Fruit fly (Drosophila melanogaster) whole organism, prepupa: ENCODE measurements around the gene CG42500.
A peak's percentile ranks its signal among the peaks of the same experiment; 100 is the strongest.

Experiments used
- Blimp-1 ChIP-seq: fragments of 200-800 bp; sonication (Bioruptor generic); optimal IDR thresholded peaks from 3 replicates; lab custom pipeline; 2017; ENCODE audit warnings: missing biosample characterization, missing genetic modification characterization, mild to moderate bottlenecking, moderate library complexity, missing genetic modification reagents
- CG10631 ChIP-seq: fragments of 200-800 bp; sonication (Bioruptor generic); optimal IDR thresholded peaks from 2 replicates; lab custom pipeline; 2016; ENCODE audit warnings: missing biosample characterization, missing genetic modification characterization
- CG10669 ChIP-seq: fragments of 200-800 bp; sonication (Bioruptor generic); optimal IDR thresholded peaks from 3 replicates; lab custom pipeline; 2018; ENCODE audit warnings: missing biosample characterization, mild to moderate bottlenecking, missing genetic modification characterization, moderate library complexity
- CG11294 ChIP-seq: fragments of 200-800 bp; sonication (Bioruptor generic); IDR thresholded peaks from 2 replicates; pipeline ENCODE4 v1.3.6; 2022; ENCODE audit warnings: missing biosample characterization, missing genetic modification characterization
- CG11762 ChIP-seq: fragments of 200-800 bp; sonication (Bioruptor generic); optimal IDR thresholded peaks from 3 replicates; lab custom pipeline; 2016; ENCODE audit warnings: missing biosample characterization, missing genetic modification characterization; ENCODE audit not compliant: insufficient read depth
- CG11902 ChIP-seq: fragments of 200-800 bp; sonication (Bioruptor generic); optimal IDR thresholded peaks from 3 replicates; lab custom pipeline; 2016; ENCODE audit warnings: missing biosample characterization, missing genetic modification characterization
- CG15336 ChIP-seq: fragments of 200-800 bp; sonication (Bioruptor generic); IDR thresholded peaks from 2 replicates; pipeline ENCODE4 v1.3.6; 2022; ENCODE audit warnings: missing biosample characterization, missing genetic modification characterization
- CG1621 ChIP-seq: fragments of 200-800 bp; sonication (Bioruptor generic); optimal IDR thresholded peaks from 3 replicates; lab custom pipeline; 2018; ENCODE audit warnings: missing biosample characterization, mild to moderate bottlenecking, missing genetic modification characterization
- CG16779 ChIP-seq: fragments of 200-800 bp; sonication (Bioruptor generic); optimal IDR thresholded peaks from 3 replicates; lab custom pipeline; 2017; ENCODE audit warnings: missing biosample characterization, mild to moderate bottlenecking, missing genetic modification characterization
- CG31627 ChIP-seq: fragments of 200-800 bp; sonication (Bioruptor generic); optimal IDR thresholded peaks from 3 replicates; lab custom pipeline; 2016; ENCODE audit warnings: missing biosample characterization, missing genetic modification characterization
- CG32006 ChIP-seq: fragments of 200-800 bp; sonication (Bioruptor generic); optimal IDR thresholded peaks from 3 replicates; lab custom pipeline; 2017; ENCODE audit warnings: missing biosample characterization, mild to moderate bottlenecking, missing genetic modification characterization
- CG3919 ChIP-seq: fragments of 200-800 bp; sonication (Bioruptor generic); optimal IDR thresholded peaks from 3 replicates; lab custom pipeline; 2016; ENCODE audit warnings: missing biosample characterization, missing genetic modification characterization
- CG4318 ChIP-seq: fragments of 200-800 bp; sonication (Bioruptor generic); optimal IDR thresholded peaks from 3 replicates; lab custom pipeline; 2017; ENCODE audit warnings: missing biosample characterization, mild to moderate bottlenecking, missing genetic modification characterization
- CG6163 ChIP-seq: fragments of 200-800 bp; sonication (Bioruptor generic); IDR thresholded peaks from 3 replicates; pipeline ENCODE4 v1.3.6; 2022; ENCODE audit warnings: missing biosample characterization, missing genetic modification characterization
- CG6276 ChIP-seq: fragments of 200-800 bp; sonication (Bioruptor generic); optimal IDR thresholded peaks from 2 replicates; lab custom pipeline; 2017; ENCODE audit warnings: missing biosample characterization, mild to moderate bottlenecking, missing genetic modification characterization
- CG6792 ChIP-seq: fragments of 200-800 bp; sonication (Bioruptor generic); optimal IDR thresholded peaks from 3 replicates; lab custom pipeline; 2016; ENCODE audit warnings: missing biosample characterization, missing genetic modification characterization
- CG6808 ChIP-seq: fragments of 200-800 bp; sonication (Bioruptor generic); optimal IDR thresholded peaks from 3 replicates; lab custom pipeline; 2017; ENCODE audit warnings: missing biosample characterization, missing genetic modification characterization, mild to moderate bottlenecking, moderate library complexity, missing genetic modification reagents
- CG6854 ChIP-seq: fragments of 200-800 bp; sonication (Bioruptor generic); optimal IDR thresholded peaks from 2 replicates; lab custom pipeline; 2017; ENCODE audit warnings: missing biosample characterization, mild to moderate bottlenecking, missing genetic modification characterization
- CG8119 ChIP-seq: fragments of 200-800 bp; sonication (Bioruptor generic); IDR thresholded peaks from 3 replicates; pipeline ENCODE4 v1.3.6; 2022; ENCODE audit warnings: missing biosample characterization, missing genetic modification characterization
- CG8319 ChIP-seq: fragments of 200-800 bp; sonication (Bioruptor generic); optimal IDR thresholded peaks from 3 replicates; lab custom pipeline; 2016; ENCODE audit warnings: missing biosample characterization, missing genetic modification characterization
- CG8632 ChIP-seq: fragments of 200-800 bp; sonication (Bioruptor generic); optimal IDR thresholded peaks from 3 replicates; lab custom pipeline; 2016; ENCODE audit warnings: missing biosample characterization, missing genetic modification characterization
- CG9139 ChIP-seq: fragments of 200-800 bp; sonication (Bioruptor generic); optimal IDR thresholded peaks from 3 replicates; lab custom pipeline; 2017; ENCODE audit warnings: missing biosample characterization, mild to moderate bottlenecking, missing genetic modification characterization
- Eip75B ChIP-seq: fragments of 200-800 bp; sonication (Bioruptor generic); optimal IDR thresholded peaks from 3 replicates; lab custom pipeline; 2016; ENCODE audit warnings: missing biosample characterization, missing genetic modification characterization
- Eip78C ChIP-seq: fragments of 200-800 bp; sonication (Bioruptor generic); peaks from one replicate; lab custom pipeline; 2016; ENCODE audit warnings: missing biosample characterization, missing genetic modification characterization
- Eip93F ChIP-seq: fragments of 200-800 bp; sonication (Bioruptor generic); optimal IDR thresholded peaks from 2 replicates; lab custom pipeline; 2016; ENCODE audit warnings: missing biosample characterization, mild to moderate bottlenecking, missing genetic modification characterization
- Hr38 ChIP-seq: sonication (Bioruptor generic); optimal IDR thresholded peaks from 2 replicates; lab custom pipeline; 2016; ENCODE audit warnings: missing biosample characterization, missing genetic modification characterization
- Hr4 ChIP-seq: fragments of 200-800 bp; sonication (Bioruptor generic); optimal IDR thresholded peaks from 3 replicates; lab custom pipeline; 2016; ENCODE audit warnings: missing biosample characterization, missing genetic modification characterization
- Lpt ChIP-seq: fragments of 200-800 bp; sonication (Bioruptor generic); optimal IDR thresholded peaks from 3 replicates; lab custom pipeline; 2016; ENCODE audit warnings: missing biosample characterization, missing genetic modification characterization
- Met ChIP-seq: fragments of 200-800 bp; sonication (Bioruptor generic); optimal IDR thresholded peaks from 3 replicates; lab custom pipeline; 2016; ENCODE audit warnings: missing biosample characterization, missing genetic modification characterization
- OdsH ChIP-seq: fragments of 200-800 bp; sonication (Bioruptor generic); optimal IDR thresholded peaks from 3 replicates; lab custom pipeline; 2016; ENCODE audit warnings: missing biosample characterization, missing genetic modification characterization
- Smox ChIP-seq: fragments of 200-800 bp; sonication (Bioruptor generic); optimal IDR thresholded peaks from 3 replicates; lab custom pipeline; 2016; ENCODE audit warnings: missing biosample characterization, missing genetic modification characterization
- Sox102F ChIP-seq: fragments of 200-800 bp; sonication (Bioruptor generic); optimal IDR thresholded peaks from 2 replicates; lab custom pipeline; 2016; ENCODE audit warnings: missing biosample characterization, mild to moderate bottlenecking, missing genetic modification characterization
- achi ChIP-seq: fragments of 200-800 bp; sonication (Bioruptor generic); optimal IDR thresholded peaks from 3 replicates; lab custom pipeline; 2016; ENCODE audit warnings: missing biosample characterization, missing genetic modification characterization
- acj6 ChIP-seq: fragments of 200-800 bp; sonication (Bioruptor generic); optimal IDR thresholded peaks from 3 replicates; lab custom pipeline; 2016; ENCODE audit warnings: missing biosample characterization, missing genetic modification characterization
- cyc ChIP-seq: fragments of 200-800 bp; sonication (Bioruptor generic); optimal IDR thresholded peaks from 3 replicates; lab custom pipeline; 2016; ENCODE audit warnings: missing biosample characterization, missing genetic modification characterization
- dac ChIP-seq: fragments of 200-800 bp; sonication (Bioruptor generic); optimal IDR thresholded peaks from 2 replicates; lab custom pipeline; 2017; ENCODE audit warnings: missing biosample characterization, mild to moderate bottlenecking, missing genetic modification characterization
- eg ChIP-seq: fragments of 200-800 bp; sonication (Bioruptor generic); IDR thresholded peaks from 3 replicates; pipeline ENCODE4 v1.3.6; 2022; ENCODE audit warnings: missing biosample characterization, missing genetic modification characterization
- esn ChIP-seq: fragments of 200-800 bp; sonication (Bioruptor generic); optimal IDR thresholded peaks from 2 replicates; lab custom pipeline; 2016; ENCODE audit warnings: missing biosample characterization, mild to moderate bottlenecking, missing genetic modification characterization, moderate library complexity
- fd59A ChIP-seq: fragments of 200-800 bp; sonication (Bioruptor generic); optimal IDR thresholded peaks from 2 replicates; lab custom pipeline; 2017; ENCODE audit warnings: missing biosample characterization, mild to moderate bottlenecking, missing genetic modification characterization, missing genetic modification reagents
- fd85E ChIP-seq: fragments of 200-800 bp; sonication (Bioruptor generic); optimal IDR thresholded peaks from 3 replicates; lab custom pipeline; 2016; ENCODE audit warnings: missing biosample characterization, missing genetic modification characterization
- lz ChIP-seq: fragments of 200-800 bp; sonication (Bioruptor generic); optimal IDR thresholded peaks from 3 replicates; lab custom pipeline; 2016; ENCODE audit warnings: missing biosample characterization, missing genetic modification characterization
- salr ChIP-seq, 2 experiments: fragments of 200-800 bp; sonication (Bioruptor generic); optimal IDR thresholded peaks; 3 replicates each; lab custom pipeline; 2016 to 2018; ENCODE audit warnings: missing biosample characterization in 2 of 2, missing genetic modification characterization in 2 of 2, mild to moderate bottlenecking in 1 of 2
- spab ChIP-seq: fragments of 200-800 bp; sonication (Bioruptor generic); optimal IDR thresholded peaks from 2 replicates; lab custom pipeline; 2017; ENCODE audit warnings: missing biosample characterization, mild to moderate bottlenecking, missing genetic modification characterization, missing genetic modification reagents
- svp ChIP-seq: fragments of 200-800 bp; sonication (Bioruptor generic); peaks from one replicate; lab custom pipeline; 2016; ENCODE audit warnings: missing biosample characterization, missing genetic modification characterization
- topi ChIP-seq: fragments of 200-800 bp; sonication (Bioruptor generic); optimal IDR thresholded peaks from 3 replicates; lab custom pipeline; 2016; ENCODE audit warnings: missing biosample characterization, missing genetic modification characterization
- vri ChIP-seq: fragments of 200-800 bp; sonication (Bioruptor generic); optimal IDR thresholded peaks from 3 replicates; lab custom pipeline; 2016; ENCODE audit warnings: missing biosample characterization, mild to moderate bottlenecking, missing genetic modification characterization

CG42500 gene

DNA sequence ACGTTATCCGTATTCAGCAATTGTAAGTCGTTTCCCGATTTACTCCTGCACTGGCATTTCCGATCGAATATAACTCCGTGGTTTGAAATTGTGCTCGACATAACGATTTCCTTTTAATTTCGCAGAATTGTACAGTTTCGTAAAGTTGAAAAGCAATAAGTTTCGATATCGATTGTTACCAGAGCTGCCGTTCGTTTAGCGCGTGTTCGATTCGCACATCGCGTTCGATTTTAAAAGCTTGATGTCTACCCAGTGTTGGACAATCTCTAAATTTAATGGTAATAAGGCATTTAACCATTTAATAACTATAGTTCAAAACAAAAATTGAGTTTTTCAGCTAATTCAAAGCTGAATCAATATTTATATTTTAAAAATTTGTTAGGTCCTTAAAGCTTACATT is 40.4 kb downstream of the CG42500 start, which contains the start of gene CG14357:
Gene CG14357 (minus strand): TSS at position 101 of the 400 bp plus-strand sequence.
- TF ChIP-seq Blimp-1 (no peak), CG1621 (no peak), lz (no peak), CG15336 (GFP tag; lab: Robert Waterston, UW) (no peak), Sox102F (GFP tag; lab: Kevin White, UChicago) (no peak), CG16779 (no peak), CG6163 (no peak), CG11294 (GFP tag; lab: Robert Waterston, UW) (no peak), cyc (GFP tag; lab: Kevin White, UChicago) (no peak), CG3919 (GFP tag; lab: Kevin White, UChicago) (no peak), esn (GFP tag; lab: Kevin White, UChicago) (no peak), CG6808 (GFP tag; lab: Kevin White, UChicago) (no peak), CG10631 (GFP tag; lab: Kevin White, UChicago) (no peak), fd59A (GFP tag; lab: Kevin White, UChicago) (no peak), Eip78C (no peak), salr (GFP tag; optimal IDR thresholded peaks at IDR 0.05; lab: Kevin White, UChicago) (no peak)

DNA sequence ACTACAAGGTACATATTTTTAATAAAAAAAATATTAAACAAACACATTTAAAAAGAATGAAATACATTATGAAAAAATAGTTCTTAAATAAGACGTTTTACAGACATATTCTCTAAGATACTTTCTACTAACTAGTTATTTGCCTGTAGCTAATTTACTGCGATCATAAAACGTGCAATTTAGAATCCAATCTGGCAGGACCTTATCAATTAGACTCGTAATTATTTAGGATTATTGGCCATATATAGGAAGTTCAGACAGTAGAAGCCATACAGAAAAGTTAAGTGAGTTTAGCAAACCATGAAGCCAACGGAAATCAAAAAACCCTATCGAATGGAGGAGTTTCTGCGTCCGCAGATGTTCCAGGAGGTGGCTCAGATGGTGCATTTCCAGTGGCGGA is 43.3 kb downstream of the CG42500 start, which contains the start of gene Or88a:
Gene Or88a (plus strand): TSS at position 301 of the 400 bp plus-strand sequence.
- no peak for TF ChIP-seq CG11762 (GFP tag; lab: Kevin White, UChicago)
- TF ChIP-seq svp, result no peak
- no peak for TF ChIP-seq vri (GFP tag; lab: Kevin White, UChicago)
- TF ChIP-seq CG31627 (GFP tag; lab: Kevin White, UChicago), result no peak
- no peak for TF ChIP-seq CG10631 (GFP tag; lab: Kevin White, UChicago)
- no peak for TF ChIP-seq acj6 (GFP tag; lab: Kevin White, UChicago)
- TF ChIP-seq CG8119, result no peak
- no peak for TF ChIP-seq salr (GFP tag; optimal IDR thresholded peaks at IDR 0.05; lab: Kevin White, UChicago)
- no peak for TF ChIP-seq Met (GFP tag; lab: Kevin White, UChicago)
- no peak for TF ChIP-seq CG15336 (GFP tag; lab: Robert Waterston, UW)
- no peak for TF ChIP-seq lz
- no peak for TF ChIP-seq CG6808 (GFP tag; lab: Kevin White, UChicago)
- no peak for TF ChIP-seq CG8632 (GFP tag; lab: Kevin White, UChicago)
- TF ChIP-seq CG11902 (GFP tag; lab: Kevin White, UChicago), result no peak
- TF ChIP-seq Hr4 (GFP tag; lab: Kevin White, UChicago), result no peak

DNA sequence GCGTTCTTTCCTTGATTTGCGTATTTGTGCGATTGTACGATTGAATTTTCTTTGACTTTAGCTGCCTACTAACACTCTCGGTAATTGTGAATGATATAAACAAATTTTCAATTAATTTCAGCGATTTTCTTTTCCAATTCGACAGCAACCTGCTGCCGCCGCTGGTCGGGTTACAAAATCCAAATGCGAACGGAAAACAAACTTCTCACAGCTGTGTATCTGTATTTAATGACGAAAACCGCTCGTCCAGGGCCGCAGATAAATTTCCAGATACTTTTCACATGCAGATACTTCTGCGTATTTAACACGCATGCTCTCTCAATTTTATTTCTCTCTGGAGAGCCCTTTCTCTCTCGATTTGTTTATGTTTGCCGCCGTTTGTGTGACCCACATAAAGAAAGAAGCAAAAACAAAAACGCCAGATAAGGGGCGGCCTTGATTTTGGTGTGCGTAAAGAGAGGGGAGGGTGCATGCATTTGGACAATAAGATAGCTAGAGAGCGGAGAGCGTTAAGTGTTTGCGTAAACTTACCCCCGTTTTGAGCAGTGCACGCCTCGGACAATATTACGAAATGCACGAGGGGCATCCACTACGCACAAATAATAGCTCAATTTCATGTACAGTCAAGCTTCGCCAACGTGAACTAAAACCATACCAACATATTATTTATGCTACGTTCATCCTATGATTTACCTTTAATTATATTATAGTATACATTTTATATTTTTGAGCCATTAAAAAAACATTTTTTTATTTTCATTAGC is 44.1 kb downstream of the CG42500 start, which contains the start of gene CG12402:
Gene CG12402 (minus strand): TSS at position 164 of the 764 bp plus-strand sequence.
- TF ChIP-seq OdsH (GFP tag; lab: Kevin White, UChicago) (peak; percentile 6), topi (GFP tag; lab: Kevin White, UChicago) (no peak), CG4318 (no peak), Eip93F (no peak), eg (GFP tag; lab: Robert Waterston, UW) (peak; percentile 69), svp (no peak), CG6854 (GFP tag; lab: Kevin White, UChicago) (no peak), CG9139 (GFP tag; lab: Kevin White, UChicago) (no peak), achi (GFP tag; lab: Kevin White, UChicago) (peak; percentile 34), dac (GFP tag; lab: Kevin White, UChicago) (peak; percentile 35), spab (GFP tag; lab: Kevin White, UChicago) (peak; percentile 24), CG10669 (peak; percentile 35), lz (no peak), CG6276 (peak; percentile 43), CG6792 (GFP tag; lab: Kevin White, UChicago) (peak; percentile 49), Smox (GFP tag; lab: Kevin White, UChicago) (no peak), CG8632 (GFP tag; lab: Kevin White, UChicago) (peak; percentile 38), CG8319 (GFP tag; lab: Kevin White, UChicago) (no peak), CG16779 (peak; percentile 11), fd85E (GFP tag; lab: Kevin White, UChicago) (no peak), Lpt (GFP tag; lab: Kevin White, UChicago) (peak; percentile 14), Hr38 (GFP tag; lab: Kevin White, UChicago) (no peak), CG3919 (GFP tag; lab: Kevin White, UChicago) (peak; percentile 60), CG6163 (peak; percentile 57; the same call in 1 of the 3 replicates), CG32006 (GFP tag; lab: Kevin White, UChicago) (peak; percentile 35), Eip75B (GFP tag; lab: Kevin White, UChicago) (peak; percentile 85), CG31627 (GFP tag; lab: Kevin White, UChicago) (no peak), fd59A (GFP tag; lab: Kevin White, UChicago) (peak; percentile 18), esn (GFP tag; lab: Kevin White, UChicago) (no peak)
